Worm (Caenorhabditis elegans): ENCODE results near the gene C07G1.15.

ce11 chrIV:8152688-8153087 lies 17.1 kb upstream of the C07G1.15 start:
- TF ChIP-seq ztf-29 (GFP tag; IDR thresholded peaks at IDR 0.05): no peak
- no peak for TF ChIP-seq cog-1 (tag; optimal IDR thresholded peaks at IDR 0.05)
- no peak for TF ChIP-seq ref-1 (GFP tag; conservative IDR thresholded peaks at IDR 0.05)
- TF ChIP-seq med-1 (GFP tag; optimal IDR thresholded peaks at IDR 0.05; ENCODE audit: insufficient read depth): no peak
- no peak for TF ChIP-seq flt-1 (GFP tag; IDR thresholded peaks at IDR 0.05)
- TF ChIP-seq ztf-23 (GFP tag; IDR thresholded peaks at IDR 0.05): no peak
- no peak for TF ChIP-seq T22C8.4 (GFP tag; IDR thresholded peaks at IDR 0.05)
- no peak for TF ChIP-seq klf-2 (GFP tag; conservative IDR thresholded peaks at IDR 0.05)
- no peak for TF ChIP-seq tab-1 (GFP tag; IDR thresholded peaks at IDR 0.05)
